Worm (Caenorhabditis elegans): Measurements from ENCODE around the gene dars-2.

dars-2 gene

ce11 chrV:12047735-12048134, 810 bp upstream of the dars-2 start:
- TF ChIP-seq hnd-1 (tag; optimal IDR thresholded peaks at IDR 0.05) (no peak), ama-1 (optimal IDR thresholded peaks at IDR 0.05) (no peak), ceh-36 (tag; optimal IDR thresholded peaks at IDR 0.05) (no peak), flt-1 (GFP tag; IDR thresholded peaks at IDR 0.05) (no peak), F13C5.2 (tag; optimal IDR thresholded peaks at IDR 0.05) (no peak), hmg-4 (GFP tag; optimal IDR thresholded peaks at IDR 0.05) (no peak), tra-4 (tag; optimal IDR thresholded peaks at IDR 0.05) (no peak), B0310.2 (tag; optimal IDR thresholded peaks at IDR 0.05) (no peak), ets-7 (tag; optimal IDR thresholded peaks at IDR 0.05) (no peak), scrt-1 (GFP tag; IDR thresholded peaks at IDR 0.05) (no peak), hmbx-1 (tag; optimal IDR thresholded peaks at IDR 0.05) (no peak), sea-1 (GFP tag; conservative IDR thresholded peaks at IDR 0.05) (no peak), ceh-13 (GFP tag; optimal IDR thresholded peaks at IDR 0.05) (no peak), tbx-11 (GFP tag; IDR thresholded peaks at IDR 0.05) (no peak)

DNA sequence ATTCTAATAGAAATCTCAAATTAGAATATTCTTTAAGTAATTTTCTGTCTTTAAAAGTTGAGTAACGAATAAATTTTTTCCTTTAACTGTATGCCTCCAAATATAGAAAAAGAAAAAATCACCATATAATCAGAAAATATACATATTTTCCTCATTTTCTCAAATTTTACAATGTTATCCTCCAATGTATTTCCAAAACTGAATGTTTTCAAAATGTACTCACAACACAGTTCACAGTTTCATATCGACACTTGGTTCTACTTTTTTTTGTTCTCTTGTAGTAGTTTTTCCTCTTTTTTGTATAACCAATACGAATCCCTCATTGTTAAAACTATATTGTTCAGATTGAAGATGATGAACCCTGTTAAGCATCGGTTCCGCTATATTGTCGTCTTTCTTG, 5.1 kb downstream of the dars-2 start, which contains the start of gene F10C2.7:
Gene F10C2.7, plus strand, starts transcription at position 301 of the 400 bp plus-strand sequence.
- TF ChIP-seq sea-1 (GFP tag; conservative IDR thresholded peaks at IDR 0.05): no peak
- TF ChIP-seq tbx-37 (GFP tag; conservative IDR thresholded peaks at IDR 0.05): no peak
- TF ChIP-seq tra-4 (tag; optimal IDR thresholded peaks at IDR 0.05): no peak
- no peak for TF ChIP-seq pes-1 (GFP tag; IDR thresholded peaks at IDR 0.05)
- no peak for TF ChIP-seq ama-1 (optimal IDR thresholded peaks at IDR 0.05)
- TF ChIP-seq tbx-11 (GFP tag; IDR thresholded peaks at IDR 0.05): no peak
- TF ChIP-seq ceh-36 (tag; optimal IDR thresholded peaks at IDR 0.05): no peak
- no peak for TF ChIP-seq flt-1 (GFP tag; IDR thresholded peaks at IDR 0.05)
- TF ChIP-seq F13C5.2 (tag; optimal IDR thresholded peaks at IDR 0.05): no peak
- no peak for TF ChIP-seq hmg-4 (GFP tag; optimal IDR thresholded peaks at IDR 0.05)
- TF ChIP-seq ets-7 (tag; optimal IDR thresholded peaks at IDR 0.05): no peak
- no peak for TF ChIP-seq scrt-1 (GFP tag; IDR thresholded peaks at IDR 0.05)

ce11 chrV:12059719-12060118, 11.2 kb downstream of the dars-2 start, which contains the start of gene R07B7.2:
TSS of gene R07B7.2 (minus strand) at chrV:12059753.
- no peak for TF ChIP-seq ceh-36 (tag; optimal IDR thresholded peaks at IDR 0.05)
- no peak for TF ChIP-seq ceh-13 (GFP tag; optimal IDR thresholded peaks at IDR 0.05)
- TF ChIP-seq hnd-1 (tag; optimal IDR thresholded peaks at IDR 0.05): no peak
- TF ChIP-seq hmg-4 (GFP tag; optimal IDR thresholded peaks at IDR 0.05): no peak
- no peak for TF ChIP-seq sea-1 (GFP tag; conservative IDR thresholded peaks at IDR 0.05)
- TF ChIP-seq hmbx-1 (tag; optimal IDR thresholded peaks at IDR 0.05): no peak
- TF ChIP-seq ama-1 (optimal IDR thresholded peaks at IDR 0.05): no peak
- TF ChIP-seq ets-7 (tag; optimal IDR thresholded peaks at IDR 0.05): no peak
- no peak for TF ChIP-seq tbx-37 (GFP tag; conservative IDR thresholded peaks at IDR 0.05)
- TF ChIP-seq F13C5.2 (tag; optimal IDR thresholded peaks at IDR 0.05): no peak
- TF ChIP-seq tbx-11 (GFP tag; IDR thresholded peaks at IDR 0.05): no peak
- no peak for TF ChIP-seq B0310.2 (tag; optimal IDR thresholded peaks at IDR 0.05)
- TF ChIP-seq pes-1 (GFP tag; IDR thresholded peaks at IDR 0.05): no peak
- no peak for TF ChIP-seq scrt-1 (GFP tag; IDR thresholded peaks at IDR 0.05)
- no peak for TF ChIP-seq tra-4 (tag; optimal IDR thresholded peaks at IDR 0.05)

- TF ChIP-seq ama-1 (optimal IDR thresholded peaks at IDR 0.05) (peak; percentile 79), F13C5.2 (tag; optimal IDR thresholded peaks at IDR 0.05) (no peak)
These were observed 14.5 kb downstream of the dars-2 start, which contains the start of gene clh-6 for ce11 chrV:12063036-12063435. TSS of gene clh-6 (minus strand) at chrV:12063368.

- TF ChIP-seq tbx-11 (GFP tag; IDR thresholded peaks at IDR 0.05): no peak
- TF ChIP-seq hnd-1 (tag; optimal IDR thresholded peaks at IDR 0.05): no peak
- TF ChIP-seq hmbx-1 (tag; optimal IDR thresholded peaks at IDR 0.05): no peak
- TF ChIP-seq pes-1 (GFP tag; IDR thresholded peaks at IDR 0.05): no peak
- no peak for TF ChIP-seq B0310.2 (tag; optimal IDR thresholded peaks at IDR 0.05)
- no peak for TF ChIP-seq hmg-4 (GFP tag; optimal IDR thresholded peaks at IDR 0.05)
- TF ChIP-seq tra-4 (tag; optimal IDR thresholded peaks at IDR 0.05): no peak
- TF ChIP-seq ama-1 (optimal IDR thresholded peaks at IDR 0.05): no peak
- no peak for TF ChIP-seq ceh-36 (tag; optimal IDR thresholded peaks at IDR 0.05)
- no peak for TF ChIP-seq ceh-13 (GFP tag; optimal IDR thresholded peaks at IDR 0.05)
- TF ChIP-seq scrt-1 (GFP tag; IDR thresholded peaks at IDR 0.05): no peak
- no peak for TF ChIP-seq aly-1 (tag; optimal IDR thresholded peaks at IDR 0.05)
- TF ChIP-seq ets-7 (tag; optimal IDR thresholded peaks at IDR 0.05): no peak
- no peak for TF ChIP-seq tbx-37 (GFP tag; conservative IDR thresholded peaks at IDR 0.05)
- TF ChIP-seq sea-1 (GFP tag; conservative IDR thresholded peaks at IDR 0.05): no peak
- no peak for TF ChIP-seq flt-1 (GFP tag; IDR thresholded peaks at IDR 0.05)
- TF ChIP-seq F13C5.2 (tag; optimal IDR thresholded peaks at IDR 0.05): no peak
These were observed 16.8 kb downstream of the dars-2 start, which contains the start of gene pqn-53 for ce11 chrV:12065369-12065768. TSS of gene pqn-53 (minus strand) at chrV:12065391.

DNA sequence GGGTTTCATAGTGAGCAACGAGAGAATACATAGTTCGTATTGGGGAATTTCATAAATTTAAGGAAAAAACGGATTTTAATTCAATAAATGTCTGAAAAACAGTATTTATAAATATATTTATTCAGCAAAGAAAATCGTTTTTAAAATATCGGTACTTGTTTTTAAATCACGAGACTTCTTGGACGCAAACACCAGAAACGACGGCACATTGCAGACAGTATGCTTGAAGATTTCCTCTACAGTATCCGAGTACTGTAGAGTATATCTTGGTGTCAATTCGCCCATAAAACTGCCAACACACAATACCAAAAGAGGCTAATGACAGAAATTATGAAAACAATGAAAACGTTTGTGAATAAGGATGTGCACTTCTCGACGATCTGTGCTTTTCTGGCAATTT, 17.3 kb downstream of the dars-2 start:
- TF ChIP-seq tbx-37 (GFP tag; conservative IDR thresholded peaks at IDR 0.05): no peak

- TF ChIP-seq ets-7 (tag; optimal IDR thresholded peaks at IDR 0.05) (no peak), aly-1 (tag; optimal IDR thresholded peaks at IDR 0.05) (no peak), ceh-36 (tag; optimal IDR thresholded peaks at IDR 0.05) (no peak), flt-1 (GFP tag; IDR thresholded peaks at IDR 0.05) (no peak), hnd-1 (tag; optimal IDR thresholded peaks at IDR 0.05) (no peak)
These were observed 19.9 kb downstream of the dars-2 start, which contains the start of gene kmo-2 for ce11 chrV:12068437-12068836. TSS of gene kmo-2 (minus strand) at chrV:12068537.

DNA sequence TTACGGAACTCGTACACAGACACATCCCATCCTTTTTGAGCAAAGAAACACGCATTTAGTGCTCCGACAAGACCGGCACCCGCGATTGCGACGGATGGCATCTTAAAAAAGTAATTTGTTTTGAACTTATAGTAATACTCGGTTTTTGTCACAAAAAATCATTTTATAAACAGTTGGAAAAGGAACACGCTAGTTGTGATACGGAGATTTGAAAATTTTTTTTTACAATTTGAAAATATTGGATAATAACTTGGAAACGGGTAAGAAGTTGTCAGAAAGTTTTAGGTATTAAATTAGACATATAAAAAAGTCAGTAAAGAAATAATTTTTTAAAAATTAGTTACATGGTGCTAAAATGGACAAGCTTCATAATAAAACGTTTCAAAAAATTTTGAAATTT, 21.9 kb downstream of the dars-2 start, which contains the start of gene kmo-1:
Gene kmo-1, minus strand, starts transcription at position 101 of the 400 bp plus-strand sequence.
- no peak for TF ChIP-seq ceh-13 (GFP tag; optimal IDR thresholded peaks at IDR 0.05)
- no peak for TF ChIP-seq aly-1 (tag; optimal IDR thresholded peaks at IDR 0.05)
- TF ChIP-seq hmg-4 (GFP tag; optimal IDR thresholded peaks at IDR 0.05): no peak
- TF ChIP-seq tra-4 (tag; optimal IDR thresholded peaks at IDR 0.05): no peak
- no peak for TF ChIP-seq ama-1 (optimal IDR thresholded peaks at IDR 0.05)
- no peak for TF ChIP-seq hnd-1 (tag; optimal IDR thresholded peaks at IDR 0.05)
- TF ChIP-seq tbx-11 (GFP tag; IDR thresholded peaks at IDR 0.05): no peak
- TF ChIP-seq scrt-1 (GFP tag; IDR thresholded peaks at IDR 0.05): no peak
- TF ChIP-seq flt-1 (GFP tag; IDR thresholded peaks at IDR 0.05): no peak
- TF ChIP-seq tbx-37 (GFP tag; conservative IDR thresholded peaks at IDR 0.05): no peak
- TF ChIP-seq pes-1 (GFP tag; IDR thresholded peaks at IDR 0.05): no peak
- TF ChIP-seq F13C5.2 (tag; optimal IDR thresholded peaks at IDR 0.05): no peak
